Worm (Caenorhabditis elegans) whole organism, late embryonic: ENCODE data around the gene myo-2.

Experiments
- C38D4.7 ChIP-seq: fragments of 200-800 bp; sonication (Bioruptor generic); optimal IDR thresholded peaks from 2 replicates; lab custom pipeline; 2018; ENCODE audit warnings: mild to moderate bottlenecking, missing genetic modification characterization, moderate library complexity, missing compliant biosample characterization
- ahr-1 ChIP-seq: sonication (generic microtip); optimal IDR thresholded peaks from 2 replicates; lab custom pipeline; 2016; ENCODE audit warnings: missing genetic modification characterization, missing compliant biosample characterization
- ceh-9 ChIP-seq: sonication (generic microtip); optimal IDR thresholded peaks from 2 replicates; lab custom pipeline; 2016; ENCODE audit warnings: mild to moderate bottlenecking, missing genetic modification characterization, inconsistent platforms, missing compliant biosample characterization
- hlh-8 ChIP-seq: sonication (generic microtip); optimal IDR thresholded peaks from 2 replicates; lab custom pipeline; 2016; ENCODE audit warnings: missing genotype, missing genetic modification characterization, missing compliant biosample characterization
- npax-4 ChIP-seq: sonication (generic microtip); optimal IDR thresholded peaks from 2 replicates; lab custom pipeline; 2016; ENCODE audit warnings: missing genetic modification characterization, missing compliant biosample characterization
- odd-2 ChIP-seq: sonication (generic microtip); optimal IDR thresholded peaks from 2 replicates; lab custom pipeline; 2017; ENCODE audit warnings: antibody characterized with exemption, mild to moderate bottlenecking, missing genetic modification characterization, missing compliant biosample characterization
- pha-2 ChIP-seq: sonication (generic microtip); optimal IDR thresholded peaks from 2 replicates; lab custom pipeline; 2017; ENCODE audit warnings: mild to moderate bottlenecking, missing genetic modification characterization, missing compliant biosample characterization
- pha-4 ChIP-seq: fragments of 150-350 bp; optimal IDR thresholded peaks from 2 replicates; lab custom pipeline; 2018; ENCODE audit warnings: missing biosample characterization, missing genetic modification reagents, missing genetic modification characterization
- rnt-1 ChIP-seq: sonication (generic microtip); optimal IDR thresholded peaks from 2 replicates; lab custom pipeline; 2016; ENCODE audit warnings: missing genetic modification characterization, missing compliant biosample characterization
- unc-86 ChIP-seq: sonication (generic microtip); optimal IDR thresholded peaks from 2 replicates; lab custom pipeline; 2016; ENCODE audit warnings: missing genetic modification characterization, missing compliant biosample characterization

- TF ChIP-seq ahr-1 (tag; lab: Kevin White, UChicago) (no peak), pha-4 (tag; lab: Kevin White, UChicago) (no peak), pha-2 (no peak), ceh-9 (tag; lab: Kevin White, UChicago) (no peak), unc-86 (tag; lab: Kevin White, UChicago) (no peak), C38D4.7 (GFP tag; lab: Kevin White, UChicago) (no peak), npax-4 (tag; lab: Kevin White, UChicago) (no peak), rnt-1 (tag; lab: Kevin White, UChicago) (no peak), hlh-8 (tag; lab: Kevin White, UChicago) (no peak), odd-2 (tag; lab: Kevin White, UChicago) (no peak)
Measured at ce11 chrX:12478465-12478864, 10.6 kb downstream of the myo-2 start.
